Fruit fly (Drosophila melanogaster) whole organism, wandering third instar larva: Measurements from ENCODE around the gene CG42718.

Source experiments
- CG32264 ChIP-seq: fragments of 200-800 bp; sonication (Bioruptor generic); optimal IDR thresholded peaks from 2 replicates; lab custom pipeline; 2016; ENCODE audit warnings: missing biosample characterization, missing genetic modification characterization
- Hr83 ChIP-seq: fragments of 200-300 bp; sonication (Bioruptor generic); optimal IDR thresholded peaks from 2 replicates; lab custom pipeline; 2016; ENCODE audit warnings: missing biosample characterization, mild to moderate bottlenecking, missing genetic modification characterization, moderate library complexity; ENCODE audit not compliant: poor library complexity, severe bottlenecking
- OdsH ChIP-seq: fragments of 200-800 bp; sonication (Bioruptor generic); optimal IDR thresholded peaks from 2 replicates; lab custom pipeline; 2016; ENCODE audit warnings: missing biosample characterization, mild to moderate bottlenecking, missing genetic modification characterization
- Vsx2 ChIP-seq: fragments of 200-300, 225-300 bp; sonication (Bioruptor generic); optimal IDR thresholded peaks from 2 replicates; lab custom pipeline; 2018; ENCODE audit warnings: missing biosample characterization, missing genetic modification characterization; ENCODE audit not compliant: partially characterized antibody
- ey ChIP-seq: fragments of 200-800 bp; sonication (Bioruptor generic); optimal IDR thresholded peaks from 2 replicates; lab custom pipeline; 2016; ENCODE audit warnings: missing biosample characterization, missing genetic modification characterization
- fru ChIP-seq: fragments of 200-800 bp; sonication (Bioruptor generic); optimal IDR thresholded peaks from 3 replicates; lab custom pipeline; 2016; ENCODE audit warnings: missing biosample characterization, mild to moderate bottlenecking, missing genetic modification characterization
- lola ChIP-seq: fragments of >200 bp; optimal IDR thresholded peaks from 2 replicates; lab custom pipeline; 2017; ENCODE audit warnings: missing biosample characterization, missing genetic modification characterization
- psq ChIP-seq: fragments of 200-800 bp; sonication (Bioruptor generic); optimal IDR thresholded peaks from 3 replicates; lab custom pipeline; 2017; ENCODE audit warnings: missing biosample characterization, mild to moderate bottlenecking, missing genetic modification characterization, moderate library complexity
- usp ChIP-seq: fragments of >200 bp; optimal IDR thresholded peaks from 2 replicates; lab custom pipeline; 2017; ENCODE audit warnings: missing biosample characterization, missing genetic modification characterization

DNA sequence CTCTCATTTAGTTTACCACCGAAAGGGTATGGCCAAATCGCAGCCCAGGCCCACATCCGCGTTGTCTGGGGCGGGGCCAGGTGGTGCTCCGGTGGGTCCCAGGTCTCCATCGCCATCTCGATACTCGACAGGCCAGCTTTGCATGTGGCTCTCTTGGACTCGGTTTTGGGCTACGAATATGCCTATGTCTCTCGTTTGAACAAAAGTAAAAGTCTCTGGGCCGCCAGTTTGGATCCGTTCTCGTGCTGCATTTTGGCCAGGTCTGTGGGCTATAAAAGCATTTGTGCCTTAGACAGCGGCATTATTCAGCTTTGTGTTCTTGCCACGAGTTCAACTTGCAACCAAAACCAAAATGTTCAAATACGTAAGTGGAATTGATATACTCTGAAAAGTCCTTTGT lies 43.9 kb downstream of the CG42718 start, which contains the start of gene CG13065:
- TF ChIP-seq Vsx2: no peak
- no peak for TF ChIP-seq ey (GFP tag; lab: Kevin White, UChicago)
- TF ChIP-seq fru: no peak
- TF ChIP-seq OdsH: no peak
- no peak for TF ChIP-seq lola (GFP tag; lab: Kevin White, UChicago)
- TF ChIP-seq usp: no peak
- no peak for TF ChIP-seq Hr83 (GFP tag; lab: Kevin White, UChicago)
- no peak for TF ChIP-seq CG32264 (GFP tag; lab: Kevin White, UChicago)
- no peak for TF ChIP-seq psq (GFP tag; lab: Kevin White, UChicago)
